Fruit fly (Drosophila melanogaster): Measurements from ENCODE around the gene CG1677.

The CG1677 gene

dm6 chrX:7332493-7332892 is 73.1 kb downstream of the CG1677 start (continued):
- peak; percentile 82 for TF ChIP-seq Nf-YC (tag; optimal IDR thresholded peaks at IDR 0.05)
- no peak for TF ChIP-seq unc-4 (GFP tag; IDR thresholded peaks at IDR 0.05; ENCODE audit: partially characterized antibody)
- TF ChIP-seq Sox100B (GFP tag; optimal IDR thresholded peaks at IDR 0.05) = no peak
- no peak for TF ChIP-seq pita (GFP tag; optimal IDR thresholded peaks at IDR 0.05)
- TF ChIP-seq bigmax (GFP tag; optimal IDR thresholded peaks at IDR 0.05) = no peak
- TF ChIP-seq Ptx1 (GFP tag; IDR thresholded peaks at IDR 0.05) = peak; percentile 73
- no peak for TF ChIP-seq CG6765 (GFP tag; optimal IDR thresholded peaks at IDR 0.05)
- peak; percentile 43 for TF ChIP-seq zfh2 (GFP tag; optimal IDR thresholded peaks at IDR 0.05)
- TF ChIP-seq Oli (tag; optimal IDR thresholded peaks at IDR 0.05) = peak; percentile 64
- TF ChIP-seq pum (GFP tag; optimal IDR thresholded peaks at IDR 0.05) = peak; percentile 49
- TF ChIP-seq Abd-B (GFP tag; optimal IDR thresholded peaks at IDR 0.05) = peak; percentile 35
- TF ChIP-seq pb (GFP tag; optimal IDR thresholded peaks at IDR 0.05) = peak; percentile 50
- TF ChIP-seq bab2 (GFP tag; optimal IDR thresholded peaks at IDR 0.05) = peak; percentile 73
- no peak for TF ChIP-seq BEAF-32 (GFP tag; optimal IDR thresholded peaks at IDR 0.05)
- peak; percentile 53 for TF ChIP-seq nmo (GFP tag; optimal IDR thresholded peaks at IDR 0.05)
- TF ChIP-seq HmgD (GFP tag; optimal IDR thresholded peaks at IDR 0.05) = peak; percentile 33
- peak; percentile 34 for TF ChIP-seq Max (GFP tag; optimal IDR thresholded peaks at IDR 0.05)
- no peak for TF ChIP-seq ab (GFP tag; optimal IDR thresholded peaks at IDR 0.05)
- peak; percentile 35 for TF ChIP-seq CG33213 (GFP tag; optimal IDR thresholded peaks at IDR 0.05)
- TF ChIP-seq scrt (GFP tag; optimal IDR thresholded peaks at IDR 0.05) = peak; percentile 56
- peak; percentile 13 for TF ChIP-seq CG1233 (GFP tag; optimal IDR thresholded peaks at IDR 0.05)
- peak; percentile 68 for TF ChIP-seq vvl (GFP tag; IDR thresholded peaks at IDR 0.05)
- peak; percentile 33 for TF ChIP-seq CG13775 (GFP tag; optimal IDR thresholded peaks at IDR 0.05)
- TF ChIP-seq CG10979 (tag; optimal IDR thresholded peaks at IDR 0.05) = peak; percentile 16
- peak; percentile 42; the same call in 1 of the 3 replicates for TF ChIP-seq Optix (GFP tag; IDR thresholded peaks at IDR 0.05)
- peak; percentile 12 for TF ChIP-seq CG2116 (GFP tag; optimal IDR thresholded peaks at IDR 0.05)
- 0 out of 2 replicates have a peak, but pooled peaks have one; percentile 7 for TF ChIP-seq ap (GFP tag; IDR thresholded peaks at IDR 0.05)
- peak; percentile 35 for TF ChIP-seq CG3163 (GFP tag; optimal IDR thresholded peaks at IDR 0.05)
- TF ChIP-seq CG7987 (GFP tag; optimal IDR thresholded peaks at IDR 0.05) = no peak
- peak; percentile 73 for TF ChIP-seq HLH54F (GFP tag; optimal IDR thresholded peaks at IDR 0.05)
- TF ChIP-seq YL-1 (GFP tag; optimal IDR thresholded peaks at IDR 0.05) = no peak
- TF ChIP-seq CG13894 (tag; optimal IDR thresholded peaks at IDR 0.05) = peak; percentile 55
- no peak for TF ChIP-seq Scr (GFP tag; IDR thresholded peaks at IDR 0.05; ENCODE audit: partially characterized antibody)
- peak; percentile 68 for TF ChIP-seq Meics (GFP tag; optimal IDR thresholded peaks at IDR 0.05)
- TF ChIP-seq Lim3 (GFP tag; IDR thresholded peaks at IDR 0.05) = no peak
- TF ChIP-seq so (GFP tag; IDR thresholded peaks at IDR 0.05) = peak; percentile 71; the same call in 2 of the 3 replicates
- no peak for TF ChIP-seq hkb (optimal IDR thresholded peaks at IDR 0.05)
- TF ChIP-seq hkb (GFP tag; IDR thresholded peaks at IDR 0.05) = peak; percentile 70
- no peak for TF ChIP-seq z (GFP tag; IDR thresholded peaks at IDR 0.05)
- peak; percentile 12 for TF ChIP-seq fd96Cb (tag; optimal IDR thresholded peaks at IDR 0.05)
- TF ChIP-seq lmd (GFP tag; IDR thresholded peaks at IDR 0.05) = peak; percentile 62
- TF ChIP-seq Elba2 (GFP tag; optimal IDR thresholded peaks at IDR 0.05) = no peak
- peak; percentile 24 for TF ChIP-seq Dad (GFP tag; optimal IDR thresholded peaks at IDR 0.05)
- peak; percentile 68 for TF ChIP-seq ems (GFP tag; optimal IDR thresholded peaks at IDR 0.05)
- peak; percentile 45; the same call in 1 of the 2 replicates for TF ChIP-seq CG17328 (GFP tag; IDR thresholded peaks at IDR 0.05)
- peak; percentile 54 for TF ChIP-seq zf30C (GFP tag; optimal IDR thresholded peaks at IDR 0.05)
- peak; percentile 64 for TF ChIP-seq Bteb2 (GFP tag; optimal IDR thresholded peaks at IDR 0.05)
- TF ChIP-seq CG9609 (GFP tag; optimal IDR thresholded peaks at IDR 0.05) = peak; percentile 55
- TF ChIP-seq Poxn (GFP tag; IDR thresholded peaks at IDR 0.05) = peak; percentile 21; the same call in 1 of the 2 replicates
- TF ChIP-seq ase (GFP tag; IDR thresholded peaks at IDR 0.05) = no peak
- no peak for TF ChIP-seq CG14710 (tag; optimal IDR thresholded peaks at IDR 0.05)

Data from whole organism, embryonic.